Worm (Caenorhabditis elegans): ENCODE measurements around the gene cyn-16.

The cyn-16 gene

DNA sequence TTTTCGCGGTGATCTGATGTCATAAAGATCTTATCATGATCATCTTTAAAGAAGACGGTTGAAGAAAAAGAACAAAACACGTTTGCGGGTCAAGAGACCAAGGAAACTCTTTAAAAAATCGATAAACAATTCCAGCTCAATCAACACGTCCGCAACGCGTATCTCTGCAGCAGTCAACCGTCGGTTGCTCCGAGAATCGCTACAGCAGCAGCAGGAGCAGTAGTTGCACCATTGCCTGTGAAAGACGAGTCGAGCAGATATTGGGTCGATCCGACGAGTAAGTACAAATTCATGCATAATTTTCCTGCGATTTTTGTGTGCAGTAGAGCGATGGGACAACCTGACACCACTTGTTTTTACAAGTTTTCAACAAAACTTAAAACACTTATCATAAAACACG, 18.0 kb upstream of the cyn-16 start:
- peak; percentile 50 for TF ChIP-seq ama-1 (optimal IDR thresholded peaks at IDR 0.05)
- peak; percentile 14 for TF ChIP-seq nhr-25 (tag; optimal IDR thresholded peaks at IDR 0.05)
- no peak for TF ChIP-seq sma-3 (GFP tag; optimal IDR thresholded peaks at IDR 0.05)
- no peak for TF ChIP-seq blmp-1 (tag; optimal IDR thresholded peaks at IDR 0.05; ENCODE audit: insufficient read depth)
- TF ChIP-seq lsy-2 (tag; optimal IDR thresholded peaks at IDR 0.05): no peak
- no peak for TF ChIP-seq unc-39 (tag; optimal IDR thresholded peaks at IDR 0.05)
- no peak for TF ChIP-seq ztf-11 (tag; optimal IDR thresholded peaks at IDR 0.05)
- no peak for TF ChIP-seq skn-1 (tag; optimal IDR thresholded peaks at IDR 0.05)
- TF ChIP-seq ZK546.5 (tag; optimal IDR thresholded peaks at IDR 0.05): no peak

DNA sequence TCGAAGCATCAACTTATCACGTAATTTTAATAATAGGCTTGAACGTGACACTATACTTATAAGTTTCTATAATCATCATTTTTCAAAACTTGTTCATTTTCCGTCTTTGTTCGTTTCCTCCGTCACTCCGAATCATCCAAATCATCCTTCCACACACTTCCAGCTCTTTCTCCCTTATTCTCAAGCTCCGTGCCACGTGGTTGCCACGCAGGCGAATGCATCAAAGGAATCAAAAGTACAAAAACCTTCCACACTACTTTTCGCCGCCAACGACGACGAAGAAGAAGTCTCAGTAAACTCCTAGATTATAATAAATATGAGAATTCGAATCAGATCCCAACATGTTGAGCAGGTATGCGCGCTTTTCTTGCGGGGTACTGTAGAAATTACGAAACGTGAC, 17.6 kb upstream of the cyn-16 start:
- TF ChIP-seq alr-1 (tag; optimal IDR thresholded peaks at IDR 0.05) (no peak), ama-1 (optimal IDR thresholded peaks at IDR 0.05) (peak; percentile 76), lin-13 (GFP tag; optimal IDR thresholded peaks at IDR 0.05) (no peak)

DNA sequence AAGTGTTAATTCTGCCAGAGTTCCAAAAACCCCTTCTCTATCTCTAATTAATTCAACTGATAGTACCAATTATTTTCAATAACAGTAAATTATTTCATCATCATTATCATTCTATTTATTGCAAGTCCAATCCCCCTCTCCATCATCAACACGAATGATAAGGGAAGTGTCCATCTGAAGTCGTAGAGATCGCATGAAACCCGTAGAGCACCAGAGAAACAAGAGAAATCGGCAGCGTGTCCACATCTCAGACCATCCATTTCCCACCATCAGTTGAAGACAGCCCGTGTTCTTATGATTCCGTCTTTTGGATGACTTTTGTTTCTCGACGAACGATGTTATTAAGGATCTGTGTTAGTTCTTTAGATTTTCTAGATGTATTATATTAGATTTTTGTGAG, 16.9 kb upstream of the cyn-16 start:
- no peak for TF ChIP-seq sem-4 (tag; optimal IDR thresholded peaks at IDR 0.05)
- no peak for TF ChIP-seq lin-13 (GFP tag; optimal IDR thresholded peaks at IDR 0.05)
- no peak for TF ChIP-seq Y55F3AM.14 (GFP tag; optimal IDR thresholded peaks at IDR 0.05)
- TF ChIP-seq nhr-25 (tag; optimal IDR thresholded peaks at IDR 0.05): peak; percentile 15
- no peak for TF ChIP-seq ztf-11 (tag; optimal IDR thresholded peaks at IDR 0.05)
- TF ChIP-seq ztf-4 (tag; optimal IDR thresholded peaks at IDR 0.05): no peak
- TF ChIP-seq egl-27 (tag; optimal IDR thresholded peaks at IDR 0.05): no peak
- no peak for TF ChIP-seq unc-55 (GFP tag; optimal IDR thresholded peaks at IDR 0.05)
- TF ChIP-seq nhr-12 (tag; optimal IDR thresholded peaks at IDR 0.05): no peak
- no peak for TF ChIP-seq unc-39 (tag; optimal IDR thresholded peaks at IDR 0.05)
- no peak for TF ChIP-seq aly-2 (tag; optimal IDR thresholded peaks at IDR 0.05)
- TF ChIP-seq lin-11 (tag; optimal IDR thresholded peaks at IDR 0.05): no peak
- no peak for TF ChIP-seq gmeb-1 (tag; optimal IDR thresholded peaks at IDR 0.05)
- TF ChIP-seq lsy-2 (tag; optimal IDR thresholded peaks at IDR 0.05): no peak
- TF ChIP-seq peb-1 (tag; optimal IDR thresholded peaks at IDR 0.05): no peak
- TF ChIP-seq fos-1 (tag; optimal IDR thresholded peaks at IDR 0.05): no peak
- peak in 1 of 2 experiments; percentile 12 for TF ChIP-seq mdl-1 (tag; optimal IDR thresholded peaks at IDR 0.05)
- TF ChIP-seq nhr-11 (tag; optimal IDR thresholded peaks at IDR 0.05): no peak
- no peak for TF ChIP-seq lin-39 (tag; optimal IDR thresholded peaks at IDR 0.05)
- TF ChIP-seq dmd-4 (tag; optimal IDR thresholded peaks at IDR 0.05): no peak
- peak; percentile 8 for TF ChIP-seq sma-9 (GFP tag; optimal IDR thresholded peaks at IDR 0.05)
- no peak for TF ChIP-seq sma-9 (tag; optimal IDR thresholded peaks at IDR 0.05)
- TF ChIP-seq nhr-237 (tag; optimal IDR thresholded peaks at IDR 0.05): no peak
- TF ChIP-seq F13H6.1 (tag; optimal IDR thresholded peaks at IDR 0.05): no peak
- no peak for TF ChIP-seq snpc-4 (tag; optimal IDR thresholded peaks at IDR 0.05)
- no peak for TF ChIP-seq R02D3.7 (tag; optimal IDR thresholded peaks at IDR 0.05)
- TF ChIP-seq unc-62 (GFP tag; optimal IDR thresholded peaks at IDR 0.05): no peak
- no peak for TF ChIP-seq mab-5 (tag; optimal IDR thresholded peaks at IDR 0.05)
- TF ChIP-seq sma-3 (GFP tag; optimal IDR thresholded peaks at IDR 0.05): peak; percentile 8
- no peak for TF ChIP-seq nhr-10 (tag; optimal IDR thresholded peaks at IDR 0.05)
- TF ChIP-seq nhr-129 (tag; optimal IDR thresholded peaks at IDR 0.05): peak; percentile 49
- TF ChIP-seq ZK546.5 (tag; optimal IDR thresholded peaks at IDR 0.05): no peak
- no peak for TF ChIP-seq ceh-82 (tag; optimal IDR thresholded peaks at IDR 0.05)
- peak; percentile 45 for TF ChIP-seq ama-1 (optimal IDR thresholded peaks at IDR 0.05)
- TF ChIP-seq elt-3 (tag; optimal IDR thresholded peaks at IDR 0.05): no peak
- no peak for TF ChIP-seq blmp-1 (tag; optimal IDR thresholded peaks at IDR 0.05; ENCODE audit: insufficient read depth)
- no peak for TF ChIP-seq skn-1 (tag; optimal IDR thresholded peaks at IDR 0.05)
- TF ChIP-seq C34F6.9 (tag; optimal IDR thresholded peaks at IDR 0.05): no peak
- peak; percentile 70 for TF ChIP-seq nhr-21 (tag; optimal IDR thresholded peaks at IDR 0.05)
- TF ChIP-seq crh-2 (tag; optimal IDR thresholded peaks at IDR 0.05): no peak
- no peak for TF ChIP-seq nhr-77 (tag; optimal IDR thresholded peaks at IDR 0.05)
